Worm (Caenorhabditis elegans) whole organism, L1 larva: ENCODE results near the gene cyp-34A5.

Experiments used
- C16A3.4 ChIP-seq: fragments of 150-350 bp; optimal IDR thresholded peaks from 2 replicates; lab custom pipeline; 2014; ENCODE audit warnings: missing biosample characterization, missing genetic modification characterization
- alr-1 ChIP-seq: fragments of 200-800 bp; sonication (Bioruptor generic); optimal IDR thresholded peaks from 2 replicates; lab custom pipeline; 2018; ENCODE audit warnings: borderline replicate concordance, mild to moderate bottlenecking, missing genetic modification characterization, missing compliant biosample characterization
- aly-2 ChIP-seq: fragments of 150-350 bp; optimal IDR thresholded peaks from 2 replicates; lab custom pipeline; 2014; ENCODE audit warnings: missing biosample characterization, missing genetic modification characterization
- ceh-8 ChIP-seq: fragments of 200-800 bp; sonication (Bioruptor generic); optimal IDR thresholded peaks from 2 replicates; lab custom pipeline; 2018; ENCODE audit warnings: mild to moderate bottlenecking, missing genetic modification characterization, moderate library complexity, missing compliant biosample characterization
- ceh-82 ChIP-seq, 3 experiments: fragments of 150-350 bp in 1 of 3; sonication (generic microtip) in 2 of 3; optimal IDR thresholded peaks; 2 replicates each; lab custom pipeline; 2014 to 2017; ENCODE audit warnings: missing biosample characterization in 3 of 3, missing genetic modification characterization in 3 of 3
- ceh-90 ChIP-seq: sonication (generic microtip); optimal IDR thresholded peaks from 2 replicates; lab custom pipeline; 2016; ENCODE audit warnings: missing genetic modification characterization, missing compliant biosample characterization
- ces-1 ChIP-seq: fragments of 150-350 bp; optimal IDR thresholded peaks from 2 replicates; lab custom pipeline; 2014; ENCODE audit warnings: missing biosample characterization, missing genetic modification reagents, missing genetic modification characterization
- efl-1 ChIP-seq, 4 experiments: fragments of 150-350 bp; optimal IDR thresholded peaks in 3 of 4; peaks in 1 of 4; 1 replicate in 1 of 4; 2 replicates in 3 of 4; lab custom pipeline; 2014; ENCODE audit warnings: missing biosample characterization in 2 of 4, missing genetic modification characterization in 2 of 4, missing genetic modification reagents in 2 of 4
- efl-3 ChIP-seq: fragments of 200-800 bp; sonication (Bioruptor generic); optimal IDR thresholded peaks from 2 replicates; lab custom pipeline; 2018; ENCODE audit warnings: mild to moderate bottlenecking, missing genetic modification characterization, missing compliant biosample characterization
- egl-27 ChIP-seq, 2 experiments: fragments of 150-350 bp in 1 of 2; sonication (generic microtip); optimal IDR thresholded peaks; 3 replicates each; lab custom pipeline; 2017 to 2018; ENCODE audit warnings: missing biosample characterization in 2 of 2, missing genetic modification characterization in 2 of 2, missing genetic modification reagents in 2 of 2
- elt-2 ChIP-seq: sonication (generic microtip); optimal IDR thresholded peaks from 2 replicates; lab custom pipeline; 2016; ENCODE audit warnings: missing genetic modification characterization, mild to moderate bottlenecking, inconsistent platforms, missing compliant biosample characterization, missing genetic modification reagents
- fkh-10 ChIP-seq: sonication (generic microtip); optimal IDR thresholded peaks from 2 replicates; lab custom pipeline; 2017; ENCODE audit warnings: missing biosample characterization, missing genetic modification reagents, missing genetic modification characterization
- fkh-4 ChIP-seq: sonication (generic microtip); optimal IDR thresholded peaks from 2 replicates; lab custom pipeline; 2016; ENCODE audit warnings: missing compliant biosample characterization, missing genetic modification characterization, borderline replicate concordance
- grh-1 ChIP-seq: fragments of 200-800 bp; sonication (Bioruptor generic); IDR thresholded peaks from 2 replicates; pipeline ENCODE4 v1.3.6; 2022; ENCODE audit warnings: missing genetic modification reagents, missing genetic modification characterization, missing compliant biosample characterization
- hlh-17 ChIP-seq: fragments of 200-800 bp; sonication (Bioruptor generic); optimal IDR thresholded peaks from 2 replicates; lab custom pipeline; 2018; ENCODE audit warnings: missing genetic modification characterization, mild to moderate bottlenecking, missing compliant biosample characterization, moderate library complexity, borderline replicate concordance
- hpl-2 ChIP-seq: fragments of 150-350 bp; optimal IDR thresholded peaks from 2 replicates; lab custom pipeline; 2014; ENCODE audit warnings: missing biosample characterization, missing genetic modification reagents, missing genetic modification characterization
- isw-1 ChIP-seq: fragments of 200-800 bp; sonication (Bioruptor generic); IDR thresholded peaks from 2 replicates; pipeline ENCODE4 v1.3.6; 2022; ENCODE audit warnings: missing genetic modification characterization, missing compliant biosample characterization
- lin-14 ChIP-seq: fragments of 200-800 bp; sonication (Bioruptor generic); optimal IDR thresholded peaks from 2 replicates; lab custom pipeline; 2018; ENCODE audit warnings: mild to moderate bottlenecking, missing genetic modification characterization, moderate library complexity, missing compliant biosample characterization
- mab-9 ChIP-seq: fragments of 200-800 bp; sonication (Bioruptor generic); IDR thresholded peaks from 2 replicates; pipeline ENCODE4 v1.3.6; 2022; ENCODE audit warnings: missing genetic modification reagents, missing genetic modification characterization, missing compliant biosample characterization
- mdl-1 ChIP-seq, 2 experiments: fragments of 150-350 bp; optimal IDR thresholded peaks; 2 replicates each; lab custom pipeline; 2014 to 2017; ENCODE audit warnings: missing biosample characterization in 2 of 2, missing genetic modification characterization in 2 of 2, inconsistent platforms in 1 of 2
- mep-1 ChIP-seq: fragments of 150-350 bp; optimal IDR thresholded peaks from 2 replicates; lab custom pipeline; 2014; ENCODE audit warnings: missing biosample characterization, missing genetic modification characterization
- nhr-12 ChIP-seq: sonication (generic microtip); optimal IDR thresholded peaks from 2 replicates; lab custom pipeline; 2017; ENCODE audit warnings: missing biosample characterization, missing genetic modification characterization
- nhr-20 ChIP-seq: sonication (generic microtip); optimal IDR thresholded peaks from 2 replicates; lab custom pipeline; 2016; ENCODE audit warnings: mild to moderate bottlenecking, missing genetic modification characterization, missing compliant biosample characterization
- nhr-237 ChIP-seq: fragments of 150-350 bp; optimal IDR thresholded peaks from 2 replicates; lab custom pipeline; 2014; ENCODE audit warnings: missing biosample characterization, missing genetic modification characterization
- nhr-76 ChIP-seq: sonication (generic microtip); optimal IDR thresholded peaks from 2 replicates; lab custom pipeline; 2017; ENCODE audit warnings: missing biosample characterization, missing genetic modification characterization
- pag-3 ChIP-seq: sonication (generic microtip); optimal IDR thresholded peaks from 2 replicates; lab custom pipeline; 2017; ENCODE audit warnings: missing genetic modification characterization, mild to moderate bottlenecking, missing compliant biosample characterization, antibody characterized with exemption, borderline replicate concordance; ENCODE audit not compliant: insufficient read depth
- pqm-1 ChIP-seq: sonication (generic microtip); optimal IDR thresholded peaks from 3 replicates; lab custom pipeline; 2017; ENCODE audit warnings: missing biosample characterization, missing genetic modification characterization
- snu-23 ChIP-seq: sonication (generic microtip); optimal IDR thresholded peaks from 2 replicates; lab custom pipeline; 2016; ENCODE audit warnings: missing genetic modification characterization, missing compliant biosample characterization
- sup-37 ChIP-seq: fragments of 200-800 bp; sonication (Bioruptor generic); optimal IDR thresholded peaks from 2 replicates; lab custom pipeline; 2018; ENCODE audit warnings: mild to moderate bottlenecking, missing genetic modification characterization, missing compliant biosample characterization
- swsn-7 ChIP-seq: sonication (generic microtip); optimal IDR thresholded peaks from 2 replicates; lab custom pipeline; 2016; ENCODE audit warnings: missing genetic modification characterization, missing compliant biosample characterization
- tbx-2 ChIP-seq: sonication (generic microtip); optimal IDR thresholded peaks from 2 replicates; lab custom pipeline; 2016; ENCODE audit warnings: missing genetic modification characterization, missing compliant biosample characterization
- unc-130 ChIP-seq: fragments of 150-350 bp; optimal IDR thresholded peaks from 2 replicates; lab custom pipeline; 2017; ENCODE audit warnings: missing biosample characterization, missing genetic modification characterization, inconsistent platforms
- unc-86 ChIP-seq: sonication (generic microtip); optimal IDR thresholded peaks from 2 replicates; lab custom pipeline; 2016; ENCODE audit warnings: missing genetic modification characterization, missing compliant biosample characterization
- unc-98 ChIP-seq: fragments of 200-800 bp; sonication (Bioruptor generic); IDR thresholded peaks from 2 replicates; pipeline ENCODE4 v1.3.6; 2022; ENCODE audit warnings: missing genetic modification characterization, missing compliant biosample characterization
- vab-15 ChIP-seq: sonication (generic microtip); optimal IDR thresholded peaks from 2 replicates; lab custom pipeline; 2017; ENCODE audit warnings: missing genotype, mild to moderate bottlenecking, missing genetic modification characterization, missing compliant biosample characterization
- xbp-1 ChIP-seq: sonication (generic microtip); optimal IDR thresholded peaks from 2 replicates; lab custom pipeline; 2016; ENCODE audit warnings: missing genetic modification characterization, missing compliant biosample characterization
- zag-1 ChIP-seq: fragments of 150-350 bp; optimal IDR thresholded peaks from 2 replicates; lab custom pipeline; 2014; ENCODE audit warnings: missing biosample characterization, missing genetic modification characterization

The cyp-34A5 gene

ce11 chrV:3967762-3968161, 10.3 kb upstream of the cyp-34A5 start, which contains the start of gene cyp-34A8 (continued):
- TF ChIP-seq sup-37 (GFP tag; lab: Kevin White, UChicago) (no peak), ces-1 (no peak), ceh-82 (tag; optimal IDR thresholded peaks at IDR 0.05; lab: Kevin White, UChicago) (no peak), swsn-7 (tag; lab: Kevin White, UChicago) (no peak), zag-1 (tag; lab: Kevin White, UChicago) (no peak), unc-98 (GFP tag; lab: Robert Waterston, UW) (no peak), egl-27 (tag; optimal IDR thresholded peaks at IDR 0.05; lab: Kevin White, UChicago) (no peak), pqm-1 (tag; lab: Kevin White, UChicago) (no peak), grh-1 (GFP tag; lab: Robert Waterston, UW) (no peak)

DNA sequence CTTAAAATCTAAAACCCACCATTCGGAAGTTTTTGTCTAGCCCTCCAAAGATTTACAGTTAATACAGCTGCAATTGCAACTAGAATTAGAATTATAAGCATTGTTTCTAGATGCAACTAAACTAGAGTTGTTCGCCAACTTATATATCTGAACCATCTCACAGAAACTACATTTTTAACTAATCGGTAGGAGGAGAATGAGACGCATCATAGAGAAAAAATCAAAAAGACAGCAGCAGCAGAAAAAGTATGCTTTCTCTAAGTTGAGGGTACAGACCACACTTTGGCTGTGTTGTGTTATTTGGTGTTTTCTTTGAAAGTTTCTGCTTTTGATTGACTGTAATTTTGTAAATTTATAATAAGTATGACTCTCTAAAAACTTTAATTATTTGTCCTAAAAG, 6.2 kb upstream of the cyp-34A5 start, which contains the start of gene cyp-34A7:
Gene cyp-34A7 (minus strand): TSS at position 101 of the 400 bp plus-strand sequence.
- TF ChIP-seq lin-14 (GFP tag; lab: Kevin White, UChicago) (no peak), nhr-20 (tag; lab: Kevin White, UChicago) (no peak), C16A3.4 (tag; lab: Kevin White, UChicago) (no peak), nhr-76 (tag; lab: Kevin White, UChicago) (no peak), mab-9 (GFP tag; lab: Robert Waterston, UW) (no peak), tbx-2 (tag; lab: Kevin White, UChicago) (no peak), fkh-10 (GFP tag; lab: Kevin White, UChicago) (no peak), hpl-2 (no peak), efl-1 (optimal IDR thresholded peaks at IDR 0.05; lab: Kevin White, UChicago) (no peak), efl-1 (GFP tag; optimal IDR thresholded peaks at IDR 0.05 in 1 of 2; lab: Kevin White, UChicago) (no peak), ceh-8 (GFP tag; lab: Kevin White, UChicago) (no peak), ceh-90 (no peak), unc-130 (tag; lab: Kevin White, UChicago) (no peak)

DNA sequence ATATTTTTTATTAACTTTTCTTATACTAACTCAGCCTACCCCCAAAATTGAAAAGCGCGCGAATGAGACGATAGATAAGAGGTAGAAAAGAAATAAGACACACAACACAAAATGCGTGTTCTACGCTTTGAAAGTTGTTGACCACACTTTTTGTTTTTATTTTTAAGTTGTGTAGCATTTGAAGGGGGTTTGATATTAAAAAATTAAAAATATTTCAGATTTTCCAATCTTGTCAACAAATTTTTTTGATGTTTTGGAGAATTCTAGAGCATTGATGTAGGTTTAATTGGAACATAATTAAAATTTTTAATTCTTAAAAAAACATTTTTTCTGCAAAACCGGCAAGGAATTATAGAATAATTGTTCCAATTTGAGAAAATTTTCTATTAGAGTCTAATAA, 3.7 kb upstream of the cyp-34A5 start, which contains the start of gene cyp-34A6:
Gene cyp-34A6 (minus strand): TSS at position 101 of the 400 bp plus-strand sequence.
- no peak for TF ChIP-seq isw-1 (GFP tag; lab: Robert Waterston, UW)
- TF ChIP-seq elt-2 (tag; lab: Kevin White, UChicago) = no peak
- TF ChIP-seq aly-2 = no peak
- TF ChIP-seq snu-23 = no peak
- TF ChIP-seq pag-3 (tag; lab: Kevin White, UChicago) = no peak
- TF ChIP-seq fkh-4 (tag; lab: Kevin White, UChicago) = no peak
- no peak for TF ChIP-seq hlh-17
- TF ChIP-seq unc-98 (GFP tag; lab: Robert Waterston, UW) = no peak
- no peak for TF ChIP-seq mdl-1 (tag; optimal IDR thresholded peaks at IDR 0.05; lab: Kevin White, UChicago)
- no peak for TF ChIP-seq alr-1 (tag; lab: Kevin White, UChicago)
- TF ChIP-seq mep-1 (tag; lab: Kevin White, UChicago) = no peak
- TF ChIP-seq unc-86 (tag; lab: Kevin White, UChicago) = no peak
- TF ChIP-seq egl-27 (tag; optimal IDR thresholded peaks at IDR 0.05; lab: Kevin White, UChicago) = no peak
- no peak for TF ChIP-seq nhr-237
- TF ChIP-seq vab-15 (tag; lab: Kevin White, UChicago) = no peak
- no peak for TF ChIP-seq xbp-1
- TF ChIP-seq nhr-12 (tag; lab: Kevin White, UChicago) = no peak
- TF ChIP-seq efl-3 = no peak
- TF ChIP-seq ceh-8 (GFP tag; lab: Kevin White, UChicago) = no peak
- TF ChIP-seq, all 84 proteins: peak for 0
